Worm (Caenorhabditis elegans) whole organism, L4 larva: ENCODE data around the gene nex-3.

Source experiments
- jun-1 ChIP-seq: fragments of 150-350 bp; optimal IDR thresholded peaks from 2 replicates; lab custom pipeline; 2014; ENCODE audit warnings: missing biosample characterization, missing genetic modification reagents, missing genetic modification characterization
- nhr-11 ChIP-seq: fragments of 150-350 bp; optimal IDR thresholded peaks from 2 replicates; lab custom pipeline; 2014; ENCODE audit warnings: missing biosample characterization, missing genetic modification characterization
- nhr-237 ChIP-seq: sonication (generic microtip); optimal IDR thresholded peaks from 2 replicates; lab custom pipeline; 2017; ENCODE audit warnings: missing biosample characterization, missing genetic modification characterization
- php-3 ChIP-seq: fragments of 200-800 bp; sonication (Bioruptor generic); IDR thresholded peaks from 2 replicates; pipeline ENCODE4 v1.3.6; 2022; ENCODE audit warnings: missing genetic modification reagents, missing genetic modification characterization, missing compliant biosample characterization
- set-16 ChIP-seq: fragments of 200-800 bp; sonication (Bioruptor generic); IDR thresholded peaks from 2 replicates; pipeline ENCODE4 v1.3.6; 2022; ENCODE audit warnings: missing genetic modification reagents, missing genetic modification characterization, missing compliant biosample characterization

ce11 chrIII:4408251-4408650 is 33.6 kb upstream of the nex-3 start, which contains the start of gene gpch-1:
- TF ChIP-seq jun-1 (no peak), nhr-237 (tag; lab: Kevin White, UChicago) (no peak), nhr-11 (tag; lab: Kevin White, UChicago) (no peak), set-16 (no peak), php-3 (GFP tag; lab: Robert Waterston, UW) (no peak)
